Fruit fly (Drosophila melanogaster): ENCODE data around the gene Arglu1.

Gene Arglu1

DNA sequence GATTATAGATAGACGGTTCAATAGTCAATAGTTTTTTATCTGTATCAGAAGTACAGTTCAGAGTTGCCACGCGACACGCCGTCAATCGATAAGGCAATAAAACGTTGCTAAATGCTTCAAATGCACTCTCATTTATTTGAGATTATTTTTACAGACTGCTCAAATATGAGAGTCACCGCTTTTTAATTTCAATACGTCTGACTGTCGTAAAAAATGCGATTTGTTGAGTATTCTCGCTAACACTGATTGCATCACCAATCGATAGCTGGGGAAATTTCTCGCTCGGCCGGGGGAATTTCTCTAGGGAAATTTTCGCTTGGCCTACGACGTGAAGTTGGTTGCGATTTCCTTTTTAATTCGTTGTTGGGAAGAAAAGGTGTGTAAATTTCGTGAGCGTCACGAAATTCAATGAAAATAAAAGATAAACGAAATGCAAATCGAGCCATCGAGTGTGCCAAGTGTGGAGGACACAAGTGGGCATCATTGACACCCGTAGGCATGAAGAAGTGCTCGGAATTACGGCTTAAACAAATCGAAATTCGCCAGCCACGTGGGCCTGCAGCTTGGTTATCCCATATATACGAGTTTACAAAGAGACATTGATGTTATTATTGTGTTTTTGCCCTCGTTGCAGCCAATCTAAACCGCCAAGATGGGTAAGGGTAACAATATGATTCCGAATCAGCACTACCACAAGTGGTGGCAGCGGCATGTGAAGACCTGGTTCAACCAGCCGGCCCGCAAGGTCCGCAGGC lies 29.2 kb upstream of the Arglu1 start, which contains the start of the genes Dref and RpL13 (continued):
- TF ChIP-seq Oli (tag; optimal IDR thresholded peaks at IDR 0.05) (peak; percentile 61), CG8089 (GFP tag; optimal IDR thresholded peaks at IDR 0.05) (peak; percentile 73), stc (GFP tag; IDR thresholded peaks at IDR 0.05) (peak; percentile 75), CG2120 (GFP tag; optimal IDR thresholded peaks at IDR 0.05) (peak; percentile 85), CG4360 (GFP tag; IDR thresholded peaks at IDR 0.05) (0 out of 2 replicates have a peak, but pooled peaks have one; percentile 28), CG34422 (GFP tag; IDR thresholded peaks at IDR 0.05) (peak; percentile 77; the same call in 2 of the 3 replicates), grau (tag; optimal IDR thresholded peaks at IDR 0.05) (peak; percentile 81), nerfin-1 (tag; optimal IDR thresholded peaks at IDR 0.05) (peak; percentile 84), tup (GFP tag; optimal IDR thresholded peaks at IDR 0.05) (peak; percentile 54), en (GFP tag; optimal IDR thresholded peaks at IDR 0.05) (peak; percentile 86), CG12299 (tag; optimal IDR thresholded peaks at IDR 0.05) (peak; percentile 91), HLHmδ (GFP tag; optimal IDR thresholded peaks at IDR 0.05) (peak; percentile 96), Abd-B (GFP tag; optimal IDR thresholded peaks at IDR 0.05) (peak; percentile 74), sr (GFP tag; IDR thresholded peaks at IDR 0.05) (peak; percentile 85; the same call in 2 of the 3 replicates), CG31224 (GFP tag; IDR thresholded peaks at IDR 0.05) (peak; percentile 68), ftz-f1 (GFP tag; optimal IDR thresholded peaks at IDR 0.05) (peak; percentile 54), Chrac-16 (GFP tag; optimal IDR thresholded peaks at IDR 0.05) (peak; percentile 58), Lhr (GFP tag; optimal IDR thresholded peaks at IDR 0.05) (peak; percentile 80), dpn (GFP tag; optimal IDR thresholded peaks at IDR 0.05) (peak; percentile 64 to 88), CG1792 (GFP tag; optimal IDR thresholded peaks at IDR 0.05) (peak; percentile 70), Mrtf (GFP tag; IDR thresholded peaks at IDR 0.05) (peak; percentile 52; the same call in 1 of the 3 replicates), tgo (GFP tag; IDR thresholded peaks at IDR 0.05) (peak; percentile 72), CG10565 (GFP tag; optimal IDR thresholded peaks at IDR 0.05) (no peak), pros (GFP tag; optimal IDR thresholded peaks at IDR 0.05) (peak; percentile 60), BtbVII (GFP tag; optimal IDR thresholded peaks at IDR 0.05) (peak; percentile 94), NFAT (GFP tag; IDR thresholded peaks at IDR 0.05) (peak; percentile 82), Usf (GFP tag; optimal IDR thresholded peaks at IDR 0.05) (peak; percentile 32), ranshi (GFP tag; IDR thresholded peaks at IDR 0.05) (peak; percentile 70; the same call in 1 of the 2 replicates), CG31365 (tag; optimal IDR thresholded peaks at IDR 0.05) (peak; percentile 85), Sox102F (GFP tag; optimal IDR thresholded peaks at IDR 0.05) (peak; percentile 68), Atf-2 (GFP tag; optimal IDR thresholded peaks at IDR 0.05) (peak; percentile 80), Antp (GFP tag; optimal IDR thresholded peaks at IDR 0.05) (peak; percentile 85), Scr (GFP tag; IDR thresholded peaks at IDR 0.05; ENCODE audit: partially characterized antibody) (peak; percentile 85), phol (tag; optimal IDR thresholded peaks at IDR 0.05) (peak; percentile 74), CG6813 (GFP tag; optimal IDR thresholded peaks at IDR 0.05) (peak; percentile 93), fu2 (GFP tag; optimal IDR thresholded peaks at IDR 0.05) (peak; percentile 86), Dll (GFP tag; IDR thresholded peaks at IDR 0.05; ENCODE audit: partially characterized antibody) (peak; percentile 88), al (GFP tag; IDR thresholded peaks at IDR 0.05) (peak; percentile 68), cato (GFP tag; optimal IDR thresholded peaks at IDR 0.05; ENCODE audit: borderline replicate concordance) (peak; percentile 65), gcm2 (GFP tag; optimal IDR thresholded peaks at IDR 0.05) (peak; percentile 80), cad (GFP tag; optimal IDR thresholded peaks at IDR 0.05) (no peak), Aef1 (GFP tag; IDR thresholded peaks at IDR 0.05) (peak; percentile 47), Atf6 (GFP tag; IDR thresholded peaks at IDR 0.05) (peak; percentile 84), tx (GFP tag; optimal IDR thresholded peaks at IDR 0.05) (peak; percentile 77), CG17829 (tag; optimal IDR thresholded peaks at IDR 0.05) (peak; percentile 86), CG13775 (GFP tag; optimal IDR thresholded peaks at IDR 0.05) (peak; percentile 94), fd64A (GFP tag; optimal IDR thresholded peaks at IDR 0.05) (peak; percentile 94), Dek (tag; optimal IDR thresholded peaks at IDR 0.05) (no peak), ind (GFP tag; optimal IDR thresholded peaks at IDR 0.05) (peak; percentile 69)
